Fruit fly (Drosophila melanogaster) whole organism, adult: Measurements from ENCODE around the gene flfl.

Source experiments
- CG14711 ChIP-seq: fragments of 200-800 bp; sonication (Bioruptor generic); optimal IDR thresholded peaks from 2 replicates; lab custom pipeline; 2018; ENCODE audit warnings: missing biosample characterization, mild to moderate bottlenecking, missing genetic modification characterization, moderate library complexity
- CG1620 ChIP-seq: fragments of 200-800 bp; sonication (Bioruptor generic); optimal IDR thresholded peaks from 2 replicates; lab custom pipeline; 2016; ENCODE audit warnings: missing biosample characterization, missing genetic modification characterization
- CG5204 ChIP-seq: fragments of 200-800 bp; sonication (Bioruptor generic); optimal IDR thresholded peaks from 2 replicates; lab custom pipeline; 2016; ENCODE audit warnings: missing biosample characterization, missing genetic modification characterization
- CG7045 ChIP-seq: fragments of 200-800 bp; sonication (Bioruptor generic); optimal IDR thresholded peaks from 2 replicates; lab custom pipeline; 2017; ENCODE audit warnings: missing biosample characterization, mild to moderate bottlenecking, missing genetic modification characterization

DNA sequence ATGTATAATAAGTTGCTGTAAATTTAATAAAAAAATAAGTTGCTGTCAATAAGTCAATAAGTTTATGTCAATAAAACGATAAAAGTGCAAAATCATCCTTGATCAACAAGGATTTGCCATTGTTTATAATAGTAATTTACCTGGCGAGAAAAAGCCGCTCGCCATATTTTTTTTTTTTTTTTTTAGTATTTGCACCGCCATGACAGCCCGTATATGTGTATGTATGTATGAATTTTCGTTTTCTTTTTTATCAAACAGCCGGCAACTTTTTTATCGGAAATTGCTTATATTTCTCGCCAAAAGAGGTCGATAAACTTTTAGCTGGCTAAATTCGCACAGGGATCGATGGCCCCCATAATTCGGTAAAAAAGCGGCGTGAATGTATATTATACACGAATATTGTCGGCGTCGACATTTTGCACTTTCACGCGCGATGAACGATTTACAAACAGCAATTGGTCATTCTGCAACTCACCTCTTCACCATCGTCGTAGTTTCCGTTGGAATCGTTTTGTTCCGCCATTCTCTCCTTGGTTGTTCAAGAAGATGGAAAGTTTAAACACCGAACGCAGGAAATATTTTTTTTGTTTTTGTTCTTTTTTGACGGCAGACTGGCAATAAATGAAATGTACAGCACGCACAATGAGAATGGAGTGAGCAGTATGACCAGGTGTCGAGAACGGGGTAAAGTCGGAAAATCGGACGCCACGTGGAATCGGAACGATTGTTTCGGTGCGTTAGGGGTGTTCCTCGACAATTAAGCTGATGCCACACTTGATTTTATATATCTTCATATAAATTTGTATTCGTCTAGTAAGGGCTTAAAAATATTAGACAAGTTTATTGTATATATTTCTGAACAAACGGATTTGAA, 23.6 kb upstream of the flfl start, which contains the start of gene Hrb87F:
- TF ChIP-seq CG14711 (tag; lab: Kevin White, UChicago) (no peak), CG1620 (GFP tag; lab: Kevin White, UChicago) (peak; percentile 10), CG5204 (no peak), CG7045 (GFP tag; lab: Kevin White, UChicago) (no peak)
